Fruit fly (Drosophila melanogaster): ENCODE data around the gene chico.

chico gene

dm6 chr2L:10260750-10261493 lies 14.0 kb upstream of the chico start, which contains the start of gene Pten (continued):
- TF ChIP-seq CG12744 (GFP tag; optimal IDR thresholded peaks at IDR 0.05) (peak; percentile 16), CG31388 (GFP tag; optimal IDR thresholded peaks at IDR 0.05) (no peak), corto (GFP tag; optimal IDR thresholded peaks at IDR 0.05) (peak; percentile 12), Ada2b (GFP tag; IDR thresholded peaks at IDR 0.05) (peak; percentile 57), CG10147 (GFP tag; optimal IDR thresholded peaks at IDR 0.05) (peak; percentile 38), gsb (GFP tag; IDR thresholded peaks at IDR 0.05) (no peak), Lpt (GFP tag; optimal IDR thresholded peaks at IDR 0.05) (no peak), Abd-B (GFP tag; optimal IDR thresholded peaks at IDR 0.05) (no peak), eve (GFP tag; optimal IDR thresholded peaks at IDR 0.05) (peak in 1 of 2 experiments; percentile 8), CG7556 (GFP tag; optimal IDR thresholded peaks at IDR 0.05) (peak; percentile 61), HmgZ (tag; optimal IDR thresholded peaks at IDR 0.05) (peak; percentile 57), CG4360 (GFP tag; IDR thresholded peaks at IDR 0.05) (peak; percentile 51; the same call in 1 of the 2 replicates), ranshi (GFP tag; IDR thresholded peaks at IDR 0.05) (no peak), CG2202 (tag; optimal IDR thresholded peaks at IDR 0.05) (no peak), cato (GFP tag; optimal IDR thresholded peaks at IDR 0.05; ENCODE audit: borderline replicate concordance) (peak; percentile 67), CG10431 (GFP tag; optimal IDR thresholded peaks at IDR 0.05) (peak; percentile 26), CG12299 (tag; optimal IDR thresholded peaks at IDR 0.05) (peak; percentile 53), CG3065 (GFP tag; optimal IDR thresholded peaks at IDR 0.05) (peak; percentile 7), ATbp (GFP tag; optimal IDR thresholded peaks at IDR 0.05) (no peak), Adf1 (GFP tag; IDR thresholded peaks at IDR 0.05) (no peak), CG3838 (GFP tag; optimal IDR thresholded peaks at IDR 0.05) (no peak), dan (GFP tag; IDR thresholded peaks at IDR 0.05) (no peak), zen (tag; optimal IDR thresholded peaks at IDR 0.05) (peak; percentile 77), stc (GFP tag; IDR thresholded peaks at IDR 0.05) (peak; percentile 67; the same call in 1 of the 2 replicates), CG17802 (tag; optimal IDR thresholded peaks at IDR 0.05) (peak; percentile 28), CG2129 (GFP tag; IDR thresholded peaks at IDR 0.05; ENCODE audit: partially characterized antibody) (peak; percentile 73), Rfx (GFP tag; IDR thresholded peaks at IDR 0.05) (no peak; the same call in 1 of the 2 replicates), CG8359 (GFP tag; optimal IDR thresholded peaks at IDR 0.05; ENCODE audit: borderline replicate concordance) (no peak), ase (GFP tag; IDR thresholded peaks at IDR 0.05) (no peak; the same call in 2 of the 3 replicates), Vsx1 (GFP tag; optimal IDR thresholded peaks at IDR 0.05) (no peak), sisA (GFP tag; IDR thresholded peaks at IDR 0.05) (no peak), CG11504 (tag; optimal IDR thresholded peaks at IDR 0.05) (no peak), ci (GFP tag; IDR thresholded peaks at IDR 0.05) (peak; percentile 73; the same call in 1 of the 3 replicates), NC2α (GFP tag; optimal IDR thresholded peaks at IDR 0.05) (peak; percentile 31), dimm (GFP tag; IDR thresholded peaks at IDR 0.05) (no peak), CG8388 (GFP tag; optimal IDR thresholded peaks at IDR 0.05) (peak; percentile 66), hth (optimal IDR thresholded peaks at IDR 0.05) (no peak), sens-2 (GFP tag; IDR thresholded peaks at IDR 0.05) (no peak), CG6683 (GFP tag; optimal IDR thresholded peaks at IDR 0.05) (no peak), amos (GFP tag; IDR thresholded peaks at IDR 0.05; ENCODE audit: partially characterized antibody) (peak; percentile 90; the same call in 1 of the 2 replicates), Dbx (GFP tag; IDR thresholded peaks at IDR 0.05) (peak; percentile 76; the same call in 2 of the 3 replicates), unc-4 (GFP tag; IDR thresholded peaks at IDR 0.05; ENCODE audit: partially characterized antibody) (peak; percentile 75), slbo (GFP tag; IDR thresholded peaks at IDR 0.05) (peak; percentile 51), tup (GFP tag; optimal IDR thresholded peaks at IDR 0.05) (no peak), sr (GFP tag; IDR thresholded peaks at IDR 0.05) (no peak), nerfin-2 (GFP tag; IDR thresholded peaks at IDR 0.05; ENCODE audit: partially characterized antibody) (peak; percentile 89), bsh (GFP tag; optimal IDR thresholded peaks at IDR 0.05) (peak in 1 of 2 experiments; percentile 54), vnd (GFP tag; IDR thresholded peaks at IDR 0.05; ENCODE audit: partially characterized antibody) (peak; percentile 85), Fer3 (tag; optimal IDR thresholded peaks at IDR 0.05) (peak; percentile 61)
